Worm (Caenorhabditis elegans): ENCODE measurements around the gene F58A4.2.

The F58A4.2 gene

ce11 chrIII:9617599-9618262 is 17.2 kb upstream of the F58A4.2 start (continued):
- TF ChIP-seq vab-15 (tag; optimal IDR thresholded peaks at IDR 0.05): no peak
- TF ChIP-seq lir-3 (tag; optimal IDR thresholded peaks at IDR 0.05; ENCODE audit: poor library complexity): no peak

DNA sequence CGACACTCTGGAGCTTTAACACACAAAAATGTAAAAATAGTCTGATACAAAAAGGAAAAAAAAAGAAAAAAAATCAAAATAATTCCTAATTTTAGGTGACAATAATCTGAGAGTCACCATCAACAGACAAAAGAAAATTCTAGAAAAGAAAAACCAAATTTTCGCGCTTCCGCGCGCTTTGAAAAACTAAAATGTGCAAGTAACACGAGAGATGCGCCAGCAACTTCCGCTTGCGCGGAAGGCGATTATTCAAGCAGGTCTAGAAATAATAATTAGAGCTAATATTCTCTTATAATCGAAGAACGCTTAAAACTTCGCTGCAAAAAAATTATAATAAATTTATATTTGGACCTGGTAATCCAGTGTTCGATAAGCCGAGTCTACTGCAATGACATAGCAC is 16.4 kb upstream of the F58A4.2 start:
- TF ChIP-seq pag-3 (tag; optimal IDR thresholded peaks at IDR 0.05; ENCODE audit: borderline replicate concordance, insufficient read depth) (no peak), ztf-11 (tag; optimal IDR thresholded peaks at IDR 0.05) (no peak), blmp-1 (tag; optimal IDR thresholded peaks at IDR 0.05) (no peak), pqm-1 (tag; optimal IDR thresholded peaks at IDR 0.05) (no peak), efl-1 (optimal IDR thresholded peaks at IDR 0.05) (no peak), efl-1 (GFP tag; optimal IDR thresholded peaks at IDR 0.05 in 1 of 2) (peak in 1 of 2 experiments; percentile 17), Y116A8C.19 (tag; optimal IDR thresholded peaks at IDR 0.05; ENCODE audit: borderline replicate concordance) (no peak), nhr-47 (tag; optimal IDR thresholded peaks at IDR 0.05) (no peak), xbp-1 (tag; optimal IDR thresholded peaks at IDR 0.05) (no peak), fkh-8 (tag; optimal IDR thresholded peaks at IDR 0.05) (no peak)

ce11 chrIII:9616426-9616825 is 15.9 kb upstream of the F58A4.2 start, which contains the start of gene hcp-3:
TSS of gene hcp-3 (minus strand) at chrIII:9616470.
- TF ChIP-seq mdl-1 (tag; optimal IDR thresholded peaks at IDR 0.05) (peak in 1 of 2 experiments; percentile 56), lin-14 (GFP tag; optimal IDR thresholded peaks at IDR 0.05) (peak; percentile 53), fkh-8 (tag; optimal IDR thresholded peaks at IDR 0.05) (no peak), C16A3.4 (tag; optimal IDR thresholded peaks at IDR 0.05) (peak; percentile 54), lin-15B (tag; optimal IDR thresholded peaks at IDR 0.05) (peak; percentile 8), nhr-12 (tag; optimal IDR thresholded peaks at IDR 0.05) (no peak), unc-86 (tag; optimal IDR thresholded peaks at IDR 0.05) (peak; percentile 38), pag-3 (tag; optimal IDR thresholded peaks at IDR 0.05; ENCODE audit: borderline replicate concordance, insufficient read depth) (no peak), egl-27 (tag; optimal IDR thresholded peaks at IDR 0.05) (no peak), swsn-7 (tag; optimal IDR thresholded peaks at IDR 0.05) (peak; percentile 54), lin-35 (GFP tag; optimal IDR thresholded peaks at IDR 0.05) (peak; percentile 83 to 91), ceh-90 (tag; optimal IDR thresholded peaks at IDR 0.05) (no peak), rnt-1 (tag; optimal IDR thresholded peaks at IDR 0.05) (peak; percentile 43), Y116A8C.19 (tag; optimal IDR thresholded peaks at IDR 0.05; ENCODE audit: borderline replicate concordance) (no peak), ceh-82 (tag; optimal IDR thresholded peaks at IDR 0.05) (peak in 1 of 3 experiments; percentile 62), lin-13 (GFP tag; optimal IDR thresholded peaks at IDR 0.05) (peak; percentile 30), nhr-71 (tag; optimal IDR thresholded peaks at IDR 0.05) (peak; percentile 60), nhr-47 (tag; optimal IDR thresholded peaks at IDR 0.05) (peak; percentile 56), dsc-1 (tag; optimal IDR thresholded peaks at IDR 0.05) (peak; percentile 56), nhr-20 (tag; optimal IDR thresholded peaks at IDR 0.05) (peak; percentile 57), F16B12.6 (tag; optimal IDR thresholded peaks at IDR 0.05) (peak; percentile 91), lir-3 (tag; optimal IDR thresholded peaks at IDR 0.05; ENCODE audit: poor library complexity) (no peak), irx-1 (tag; optimal IDR thresholded peaks at IDR 0.05) (peak; percentile 15), snu-23 (GFP tag; optimal IDR thresholded peaks at IDR 0.05) (peak; percentile 55), nhr-76 (tag; optimal IDR thresholded peaks at IDR 0.05) (no peak), dpl-1 (GFP tag; optimal IDR thresholded peaks at IDR 0.05) (peak; percentile 82 to 89 (median 83)), efl-1 (optimal IDR thresholded peaks at IDR 0.05) (peak; percentile 68 to 86), efl-1 (GFP tag; optimal IDR thresholded peaks at IDR 0.05 in 1 of 2) (peak; percentile 88 to 98), hlh-4 (tag; optimal IDR thresholded peaks at IDR 0.05) (no peak), tbx-2 (tag; optimal IDR thresholded peaks at IDR 0.05) (peak; percentile 51), mep-1 (tag; optimal IDR thresholded peaks at IDR 0.05) (peak; percentile 43), lsy-2 (tag; optimal IDR thresholded peaks at IDR 0.05) (peak; percentile 54 to 71), skn-1 (tag; optimal IDR thresholded peaks at IDR 0.05) (peak; percentile 25), unc-130 (tag; optimal IDR thresholded peaks at IDR 0.05) (peak; percentile 68), blmp-1 (tag; optimal IDR thresholded peaks at IDR 0.05) (peak; percentile 50), sptf-1 (tag; optimal IDR thresholded peaks at IDR 0.05) (no peak), xbp-1 (tag; optimal IDR thresholded peaks at IDR 0.05) (peak; percentile 50)

Data from whole organism, L1 larva.